Worm (Caenorhabditis elegans) whole organism, early embryonic: Measurements from ENCODE around the gene dct-5.

Source experiments
- B0310.2 ChIP-seq: sonication (generic microtip); optimal IDR thresholded peaks from 2 replicates; lab custom pipeline; 2016; ENCODE audit warnings: mild to moderate bottlenecking, missing genetic modification characterization, missing compliant biosample characterization
- F13C5.2 ChIP-seq: sonication (generic microtip); optimal IDR thresholded peaks from 2 replicates; lab custom pipeline; 2017; ENCODE audit warnings: mild to moderate bottlenecking, missing genetic modification characterization, inconsistent platforms, missing compliant biosample characterization
- aly-1 ChIP-seq: sonication (generic microtip); optimal IDR thresholded peaks from 2 replicates; lab custom pipeline; 2016; ENCODE audit warnings: missing genetic modification characterization, missing compliant biosample characterization
- ama-1 ChIP-seq: fragments of 150-350 bp; optimal IDR thresholded peaks from 2 replicates; lab custom pipeline; 2014
- ceh-13 ChIP-seq: fragments of 200-800 bp; sonication (Bioruptor generic); optimal IDR thresholded peaks from 2 replicates; lab custom pipeline; 2018; ENCODE audit warnings: mild to moderate bottlenecking, missing genetic modification characterization, missing compliant biosample characterization
- ceh-36 ChIP-seq: sonication (generic microtip); optimal IDR thresholded peaks from 2 replicates; lab custom pipeline; 2016; ENCODE audit warnings: missing genetic modification characterization, inconsistent platforms, missing compliant biosample characterization
- ets-7 ChIP-seq: sonication (generic microtip); optimal IDR thresholded peaks from 2 replicates; lab custom pipeline; 2016; ENCODE audit warnings: missing genotype, missing genetic modification characterization, missing compliant biosample characterization
- hmbx-1 ChIP-seq: sonication (generic microtip); optimal IDR thresholded peaks from 2 replicates; lab custom pipeline; 2016; ENCODE audit warnings: mild to moderate bottlenecking, missing genetic modification characterization, missing compliant biosample characterization
- hmg-4 ChIP-seq: fragments of 200-800 bp; sonication (Bioruptor generic); optimal IDR thresholded peaks from 2 replicates; lab custom pipeline; 2018; ENCODE audit warnings: mild to moderate bottlenecking, missing genetic modification characterization, missing compliant biosample characterization
- hnd-1 ChIP-seq: sonication (generic microtip); optimal IDR thresholded peaks from 2 replicates; lab custom pipeline; 2016; ENCODE audit warnings: missing genetic modification characterization, missing compliant biosample characterization
- pes-1 ChIP-seq: fragments of 200-800 bp; sonication (Bioruptor generic); IDR thresholded peaks from 2 replicates; pipeline ENCODE4 v1.3.6; 2022; ENCODE audit warnings: missing genetic modification reagents, missing genetic modification characterization, missing compliant biosample characterization
- scrt-1 ChIP-seq: fragments of 200-800 bp; sonication (Bioruptor generic); IDR thresholded peaks from 2 replicates; pipeline ENCODE4 v1.3.6; 2022; ENCODE audit warnings: missing genetic modification characterization, missing compliant biosample characterization
- sea-1 ChIP-seq: fragments of 200-800 bp; sonication (Bioruptor generic); conservative IDR thresholded peaks from 2 replicates; pipeline ENCODE4 v1.3.6; 2022; ENCODE audit warnings: missing genetic modification characterization, missing compliant biosample characterization
- tbx-11 ChIP-seq: fragments of 200-800 bp; sonication (Bioruptor generic); IDR thresholded peaks from 2 replicates; pipeline ENCODE4 v1.3.6; 2022; ENCODE audit warnings: missing genetic modification characterization, missing compliant biosample characterization
- tbx-37 ChIP-seq: fragments of 200-800 bp; sonication (Bioruptor generic); conservative IDR thresholded peaks from 2 replicates; pipeline ENCODE4 v1.3.6; 2022; ENCODE audit warnings: missing genetic modification reagents, missing genetic modification characterization, missing compliant biosample characterization

dct-5 gene

ce11 chrII:5391447-5391846, 45.3 kb downstream of the dct-5 start:
- TF ChIP-seq ceh-36 (tag; lab: Kevin White, UChicago) (no peak), tbx-37 (no peak), aly-1 (tag; lab: Kevin White, UChicago) (no peak), F13C5.2 (tag; lab: Kevin White, UChicago) (no peak), scrt-1 (GFP tag; lab: Robert Waterston, UW) (no peak), pes-1 (GFP tag; lab: Robert Waterston, UW) (no peak), ets-7 (tag; lab: Kevin White, UChicago) (no peak), hmbx-1 (tag; lab: Kevin White, UChicago) (no peak), hmg-4 (GFP tag; lab: Kevin White, UChicago) (no peak), hnd-1 (tag; lab: Kevin White, UChicago) (no peak), B0310.2 (tag; lab: Kevin White, UChicago) (no peak), tbx-11 (GFP tag; lab: Robert Waterston, UW) (no peak)

- TF ChIP-seq tbx-37: peak; percentile 45; the same call in 1 of the 2 replicates
- TF ChIP-seq ceh-13 (GFP tag; lab: Kevin White, UChicago): no peak
- peak; percentile 30 for TF ChIP-seq ceh-36 (tag; lab: Kevin White, UChicago)
- peak; percentile 56 for TF ChIP-seq F13C5.2 (tag; lab: Kevin White, UChicago)
- TF ChIP-seq B0310.2 (tag; lab: Kevin White, UChicago): no peak
- TF ChIP-seq ets-7 (tag; lab: Kevin White, UChicago): peak; percentile 20
- TF ChIP-seq aly-1 (tag; lab: Kevin White, UChicago): no peak
- TF ChIP-seq pes-1 (GFP tag; lab: Robert Waterston, UW): peak; percentile 66
- no peak for TF ChIP-seq tbx-11 (GFP tag; lab: Robert Waterston, UW)
- TF ChIP-seq hmbx-1 (tag; lab: Kevin White, UChicago): peak; percentile 7
- TF ChIP-seq sea-1 (GFP tag; lab: Robert Waterston, UW): no peak
- no peak for TF ChIP-seq hnd-1 (tag; lab: Kevin White, UChicago)
Measured at ce11 chrII:5389831-5390323, 46.9 kb downstream of the dct-5 start, which contains the start of gene ndx-6. Gene ndx-6, minus strand, starts transcription at chrII:5389881.

ce11 chrII:5388786-5389421, 47.8 kb downstream of the dct-5 start, which contains the start of gene rsp-4:
Gene rsp-4, minus strand, starts transcription at chrII:5388836.
- TF ChIP-seq hmg-4 (GFP tag; lab: Kevin White, UChicago) (no peak), hmbx-1 (tag; lab: Kevin White, UChicago) (no peak)

ce11 chrII:5387217-5387616, 49.5 kb downstream of the dct-5 start, which contains the start of gene ccpp-6:
Gene ccpp-6, minus strand, starts transcription at chrII:5387317.
- TF ChIP-seq tbx-11 (GFP tag; lab: Robert Waterston, UW): no peak
- no peak for TF ChIP-seq F13C5.2 (tag; lab: Kevin White, UChicago)
- no peak for TF ChIP-seq sea-1 (GFP tag; lab: Robert Waterston, UW)
- TF ChIP-seq hmbx-1 (tag; lab: Kevin White, UChicago): no peak
- no peak for TF ChIP-seq ama-1 (lab: Kevin White, UChicago)
